Worm (Caenorhabditis elegans) whole organism, early embryonic: Measurements from ENCODE around the gene ndus-8.

ENCODE experiments used
- F13C5.2 ChIP-seq: sonication (generic microtip); optimal IDR thresholded peaks from 2 replicates; lab custom pipeline; 2017; ENCODE audit warnings: mild to moderate bottlenecking, missing genetic modification characterization, inconsistent platforms, missing compliant biosample characterization
- ama-1 ChIP-seq: fragments of 150-350 bp; optimal IDR thresholded peaks from 2 replicates; lab custom pipeline; 2014
- ceh-13 ChIP-seq: fragments of 200-800 bp; sonication (Bioruptor generic); optimal IDR thresholded peaks from 2 replicates; lab custom pipeline; 2018; ENCODE audit warnings: mild to moderate bottlenecking, missing genetic modification characterization, missing compliant biosample characterization
- hmbx-1 ChIP-seq: sonication (generic microtip); optimal IDR thresholded peaks from 2 replicates; lab custom pipeline; 2016; ENCODE audit warnings: mild to moderate bottlenecking, missing genetic modification characterization, missing compliant biosample characterization
- sea-1 ChIP-seq: fragments of 200-800 bp; sonication (Bioruptor generic); conservative IDR thresholded peaks from 2 replicates; pipeline ENCODE4 v1.3.6; 2022; ENCODE audit warnings: missing genetic modification characterization, missing compliant biosample characterization
- tbx-11 ChIP-seq: fragments of 200-800 bp; sonication (Bioruptor generic); IDR thresholded peaks from 2 replicates; pipeline ENCODE4 v1.3.6; 2022; ENCODE audit warnings: missing genetic modification characterization, missing compliant biosample characterization

- no peak for TF ChIP-seq ama-1 (lab: Kevin White, UChicago)
- TF ChIP-seq F13C5.2 (tag; lab: Kevin White, UChicago): no peak
- no peak for TF ChIP-seq hmbx-1
- no peak for TF ChIP-seq tbx-11 (GFP tag; lab: Robert Waterston, UW)
- no peak for TF ChIP-seq ceh-13 (GFP tag; lab: Kevin White, UChicago)
- no peak for TF ChIP-seq sea-1 (GFP tag; lab: Robert Waterston, UW)
These were observed 12.4 kb upstream of the ndus-8 start for ce11 chrIII:7246389-7246788.
